Fruit fly (Drosophila melanogaster) whole organism, prepupa: ENCODE measurements around the gene CG31207.

Experiments used
- Blimp-1 ChIP-seq: fragments of 200-800 bp; sonication (Bioruptor generic); optimal IDR thresholded peaks from 3 replicates; lab custom pipeline; 2017; ENCODE audit warnings: missing biosample characterization, missing genetic modification characterization, mild to moderate bottlenecking, moderate library complexity, missing genetic modification reagents
- CG10631 ChIP-seq: fragments of 200-800 bp; sonication (Bioruptor generic); optimal IDR thresholded peaks from 2 replicates; lab custom pipeline; 2016; ENCODE audit warnings: missing biosample characterization, missing genetic modification characterization
- CG11294 ChIP-seq: fragments of 200-800 bp; sonication (Bioruptor generic); IDR thresholded peaks from 2 replicates; pipeline ENCODE4 v1.3.6; 2022; ENCODE audit warnings: missing biosample characterization, missing genetic modification characterization
- CG11902 ChIP-seq: fragments of 200-800 bp; sonication (Bioruptor generic); optimal IDR thresholded peaks from 3 replicates; lab custom pipeline; 2016; ENCODE audit warnings: missing biosample characterization, missing genetic modification characterization
- CG1621 ChIP-seq: fragments of 200-800 bp; sonication (Bioruptor generic); optimal IDR thresholded peaks from 3 replicates; lab custom pipeline; 2018; ENCODE audit warnings: missing biosample characterization, mild to moderate bottlenecking, missing genetic modification characterization
- CG16779 ChIP-seq: fragments of 200-800 bp; sonication (Bioruptor generic); optimal IDR thresholded peaks from 3 replicates; lab custom pipeline; 2017; ENCODE audit warnings: missing biosample characterization, mild to moderate bottlenecking, missing genetic modification characterization
- CG3032 ChIP-seq: fragments of 200-800 bp; optimal IDR thresholded peaks from 2 replicates; lab custom pipeline; 2019; ENCODE audit warnings: missing biosample characterization, mild to moderate bottlenecking, missing genetic modification characterization, moderate library complexity
- CG31627 ChIP-seq: fragments of 200-800 bp; sonication (Bioruptor generic); optimal IDR thresholded peaks from 3 replicates; lab custom pipeline; 2016; ENCODE audit warnings: missing biosample characterization, missing genetic modification characterization
- CG32006 ChIP-seq: fragments of 200-800 bp; sonication (Bioruptor generic); optimal IDR thresholded peaks from 3 replicates; lab custom pipeline; 2017; ENCODE audit warnings: missing biosample characterization, mild to moderate bottlenecking, missing genetic modification characterization
- CG34406 ChIP-seq: fragments of 200-800 bp; sonication (Bioruptor generic); optimal IDR thresholded peaks from 3 replicates; lab custom pipeline; 2016; ENCODE audit warnings: missing biosample characterization, missing genetic modification characterization
- CG3919 ChIP-seq: fragments of 200-800 bp; sonication (Bioruptor generic); optimal IDR thresholded peaks from 3 replicates; lab custom pipeline; 2016; ENCODE audit warnings: missing biosample characterization, missing genetic modification characterization
- CG4318 ChIP-seq: fragments of 200-800 bp; sonication (Bioruptor generic); optimal IDR thresholded peaks from 3 replicates; lab custom pipeline; 2017; ENCODE audit warnings: missing biosample characterization, mild to moderate bottlenecking, missing genetic modification characterization
- CG6163 ChIP-seq: fragments of 200-800 bp; sonication (Bioruptor generic); IDR thresholded peaks from 3 replicates; pipeline ENCODE4 v1.3.6; 2022; ENCODE audit warnings: missing biosample characterization, missing genetic modification characterization
- CG6792 ChIP-seq: fragments of 200-800 bp; sonication (Bioruptor generic); optimal IDR thresholded peaks from 3 replicates; lab custom pipeline; 2016; ENCODE audit warnings: missing biosample characterization, missing genetic modification characterization
- CG6808 ChIP-seq: fragments of 200-800 bp; sonication (Bioruptor generic); optimal IDR thresholded peaks from 3 replicates; lab custom pipeline; 2017; ENCODE audit warnings: missing biosample characterization, missing genetic modification characterization, mild to moderate bottlenecking, moderate library complexity, missing genetic modification reagents
- CG7368 ChIP-seq: fragments of 200-800 bp; sonication (Bioruptor generic); optimal IDR thresholded peaks from 3 replicates; lab custom pipeline; 2016; ENCODE audit warnings: missing biosample characterization, missing genetic modification characterization
- CG8119 ChIP-seq: fragments of 200-800 bp; sonication (Bioruptor generic); IDR thresholded peaks from 3 replicates; pipeline ENCODE4 v1.3.6; 2022; ENCODE audit warnings: missing biosample characterization, missing genetic modification characterization
- CG8319 ChIP-seq: fragments of 200-800 bp; sonication (Bioruptor generic); optimal IDR thresholded peaks from 3 replicates; lab custom pipeline; 2016; ENCODE audit warnings: missing biosample characterization, missing genetic modification characterization
- CG8632 ChIP-seq: fragments of 200-800 bp; sonication (Bioruptor generic); optimal IDR thresholded peaks from 3 replicates; lab custom pipeline; 2016; ENCODE audit warnings: missing biosample characterization, missing genetic modification characterization
- CG9139 ChIP-seq: fragments of 200-800 bp; sonication (Bioruptor generic); optimal IDR thresholded peaks from 3 replicates; lab custom pipeline; 2017; ENCODE audit warnings: missing biosample characterization, mild to moderate bottlenecking, missing genetic modification characterization
- Eip75B ChIP-seq: fragments of 200-800 bp; sonication (Bioruptor generic); optimal IDR thresholded peaks from 3 replicates; lab custom pipeline; 2016; ENCODE audit warnings: missing biosample characterization, missing genetic modification characterization
- Eip78C ChIP-seq: fragments of 200-800 bp; sonication (Bioruptor generic); peaks from one replicate; lab custom pipeline; 2016; ENCODE audit warnings: missing biosample characterization, missing genetic modification characterization
- Eip93F ChIP-seq: fragments of 200-800 bp; sonication (Bioruptor generic); optimal IDR thresholded peaks from 2 replicates; lab custom pipeline; 2016; ENCODE audit warnings: missing biosample characterization, mild to moderate bottlenecking, missing genetic modification characterization
- Ets21C ChIP-seq: fragments of 200-800 bp; sonication (Bioruptor generic); optimal IDR thresholded peaks from 3 replicates; lab custom pipeline; 2016; ENCODE audit warnings: missing biosample characterization, missing genetic modification characterization
- Ets96B ChIP-seq: fragments of 200-800 bp; optimal IDR thresholded peaks from 2 replicates; lab custom pipeline; 2019; ENCODE audit warnings: missing biosample characterization, mild to moderate bottlenecking, missing genetic modification characterization, moderate library complexity
- Gug ChIP-seq: fragments of 200-800 bp; sonication (Bioruptor generic); IDR thresholded peaks from 2 replicates; pipeline ENCODE4 v1.3.6; 2022; ENCODE audit warnings: missing biosample characterization, missing genetic modification characterization
- Hr38 ChIP-seq: sonication (Bioruptor generic); optimal IDR thresholded peaks from 2 replicates; lab custom pipeline; 2016; ENCODE audit warnings: missing biosample characterization, missing genetic modification characterization
- Hr39 ChIP-seq: fragments of 200-800 bp; sonication (Bioruptor generic); optimal IDR thresholded peaks from 2 replicates; lab custom pipeline; 2016; ENCODE audit warnings: missing biosample characterization, missing genetic modification characterization
- Met ChIP-seq: fragments of 200-800 bp; sonication (Bioruptor generic); optimal IDR thresholded peaks from 3 replicates; lab custom pipeline; 2016; ENCODE audit warnings: missing biosample characterization, missing genetic modification characterization
- Smox ChIP-seq: fragments of 200-800 bp; sonication (Bioruptor generic); optimal IDR thresholded peaks from 3 replicates; lab custom pipeline; 2016; ENCODE audit warnings: missing biosample characterization, missing genetic modification characterization
- Sox102F ChIP-seq: fragments of 200-800 bp; sonication (Bioruptor generic); optimal IDR thresholded peaks from 2 replicates; lab custom pipeline; 2016; ENCODE audit warnings: missing biosample characterization, mild to moderate bottlenecking, missing genetic modification characterization
- Sox14 ChIP-seq: fragments of 200-800 bp; sonication (Bioruptor generic); optimal IDR thresholded peaks from 3 replicates; lab custom pipeline; 2016; ENCODE audit warnings: missing biosample characterization, missing genetic modification characterization
- Sox15 ChIP-seq: fragments of 200-800 bp; sonication (Bioruptor generic); optimal IDR thresholded peaks from 3 replicates; lab custom pipeline; 2016; ENCODE audit warnings: missing biosample characterization, missing genetic modification characterization
- dac ChIP-seq: fragments of 200-800 bp; sonication (Bioruptor generic); optimal IDR thresholded peaks from 2 replicates; lab custom pipeline; 2017; ENCODE audit warnings: missing biosample characterization, mild to moderate bottlenecking, missing genetic modification characterization
- dsx ChIP-seq: fragments of 200-800 bp; optimal IDR thresholded peaks from 3 replicates; lab custom pipeline; 2019; ENCODE audit warnings: missing biosample characterization, mild to moderate bottlenecking, missing genetic modification characterization, moderate library complexity; ENCODE audit not compliant: poor library complexity, severe bottlenecking
- eg ChIP-seq: fragments of 200-800 bp; sonication (Bioruptor generic); IDR thresholded peaks from 3 replicates; pipeline ENCODE4 v1.3.6; 2022; ENCODE audit warnings: missing biosample characterization, missing genetic modification characterization
- esn ChIP-seq: fragments of 200-800 bp; sonication (Bioruptor generic); optimal IDR thresholded peaks from 2 replicates; lab custom pipeline; 2016; ENCODE audit warnings: missing biosample characterization, mild to moderate bottlenecking, missing genetic modification characterization, moderate library complexity
- fd59A ChIP-seq: fragments of 200-800 bp; sonication (Bioruptor generic); optimal IDR thresholded peaks from 2 replicates; lab custom pipeline; 2017; ENCODE audit warnings: missing biosample characterization, mild to moderate bottlenecking, missing genetic modification characterization, missing genetic modification reagents
- fd85E ChIP-seq: fragments of 200-800 bp; sonication (Bioruptor generic); optimal IDR thresholded peaks from 3 replicates; lab custom pipeline; 2016; ENCODE audit warnings: missing biosample characterization, missing genetic modification characterization
- fkh ChIP-seq: fragments of 200-800 bp; sonication (Bioruptor generic); optimal IDR thresholded peaks from 3 replicates; lab custom pipeline; 2017; ENCODE audit warnings: missing biosample characterization, mild to moderate bottlenecking, missing genetic modification characterization, moderate library complexity
- net ChIP-seq: fragments of 200-800 bp; sonication (Bioruptor generic); optimal IDR thresholded peaks from 3 replicates; lab custom pipeline; 2016; ENCODE audit warnings: missing biosample characterization, missing genetic modification characterization
- salr ChIP-seq, 2 experiments: fragments of 200-800 bp; sonication (Bioruptor generic); optimal IDR thresholded peaks; 3 replicates each; lab custom pipeline; 2016 to 2018; ENCODE audit warnings: missing biosample characterization in 2 of 2, missing genetic modification characterization in 2 of 2, mild to moderate bottlenecking in 1 of 2
- svp ChIP-seq: fragments of 200-800 bp; sonication (Bioruptor generic); peaks from one replicate; lab custom pipeline; 2016; ENCODE audit warnings: missing biosample characterization, missing genetic modification characterization
- topi ChIP-seq: fragments of 200-800 bp; sonication (Bioruptor generic); optimal IDR thresholded peaks from 3 replicates; lab custom pipeline; 2016; ENCODE audit warnings: missing biosample characterization, missing genetic modification characterization

The CG31207 gene

DNA sequence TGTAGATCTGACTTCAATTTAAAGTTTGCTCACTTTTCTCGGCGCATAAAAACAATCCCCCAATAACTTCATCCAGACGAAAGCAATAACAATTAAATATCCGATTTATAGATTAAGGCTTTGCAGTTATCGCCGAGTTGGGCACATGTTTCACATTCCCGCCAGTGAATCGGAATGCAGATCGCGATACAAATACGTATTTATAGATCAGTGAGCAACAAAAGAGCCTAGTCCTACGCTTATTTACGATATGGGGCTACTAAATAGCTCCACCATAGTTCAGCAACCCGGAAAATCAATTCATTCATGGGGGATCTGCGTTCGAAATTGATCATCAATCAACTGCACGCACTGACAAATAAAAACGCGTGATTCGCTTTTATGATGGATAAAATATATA, 45.2 kb upstream of the CG31207 start:
- TF ChIP-seq CG8319 (GFP tag; lab: Kevin White, UChicago), result no peak
- no peak for TF ChIP-seq Hr38 (GFP tag; lab: Kevin White, UChicago)
- no peak for TF ChIP-seq fkh
- TF ChIP-seq Sox102F (GFP tag; lab: Kevin White, UChicago), result no peak
- no peak for TF ChIP-seq Sox14 (GFP tag; lab: Kevin White, UChicago)
- TF ChIP-seq Eip78C (GFP tag; lab: Kevin White, UChicago), result no peak
- TF ChIP-seq CG6792, result no peak
- no peak for TF ChIP-seq Met (GFP tag; lab: Kevin White, UChicago)
- TF ChIP-seq CG34406 (GFP tag; lab: Kevin White, UChicago), result no peak
- TF ChIP-seq CG3032 (tag; lab: Kevin White, UChicago), result no peak
- no peak for TF ChIP-seq esn
- no peak for TF ChIP-seq CG8119
- no peak for TF ChIP-seq CG6808

DNA sequence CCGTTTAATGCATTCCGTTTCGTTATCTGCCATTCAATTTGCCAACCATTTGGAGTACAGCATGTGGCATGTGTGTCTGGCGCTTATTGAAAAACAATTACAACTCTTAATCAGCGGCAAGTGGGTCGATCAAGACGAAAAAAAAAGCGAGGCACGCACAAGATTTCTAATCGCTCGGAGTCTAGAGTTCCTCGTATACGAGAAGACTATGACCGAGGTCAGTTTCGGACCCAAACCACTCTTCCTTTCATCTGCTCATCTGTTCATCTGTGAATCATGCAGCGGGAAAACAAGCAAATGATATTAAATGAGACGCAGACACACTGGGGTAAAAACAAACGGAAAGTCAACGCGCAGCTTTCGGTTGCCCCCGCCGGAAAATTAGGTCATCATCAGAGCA, 44.7 kb upstream of the CG31207 start:
- no peak for TF ChIP-seq CG6792
- TF ChIP-seq svp, result peak; percentile 62

DNA sequence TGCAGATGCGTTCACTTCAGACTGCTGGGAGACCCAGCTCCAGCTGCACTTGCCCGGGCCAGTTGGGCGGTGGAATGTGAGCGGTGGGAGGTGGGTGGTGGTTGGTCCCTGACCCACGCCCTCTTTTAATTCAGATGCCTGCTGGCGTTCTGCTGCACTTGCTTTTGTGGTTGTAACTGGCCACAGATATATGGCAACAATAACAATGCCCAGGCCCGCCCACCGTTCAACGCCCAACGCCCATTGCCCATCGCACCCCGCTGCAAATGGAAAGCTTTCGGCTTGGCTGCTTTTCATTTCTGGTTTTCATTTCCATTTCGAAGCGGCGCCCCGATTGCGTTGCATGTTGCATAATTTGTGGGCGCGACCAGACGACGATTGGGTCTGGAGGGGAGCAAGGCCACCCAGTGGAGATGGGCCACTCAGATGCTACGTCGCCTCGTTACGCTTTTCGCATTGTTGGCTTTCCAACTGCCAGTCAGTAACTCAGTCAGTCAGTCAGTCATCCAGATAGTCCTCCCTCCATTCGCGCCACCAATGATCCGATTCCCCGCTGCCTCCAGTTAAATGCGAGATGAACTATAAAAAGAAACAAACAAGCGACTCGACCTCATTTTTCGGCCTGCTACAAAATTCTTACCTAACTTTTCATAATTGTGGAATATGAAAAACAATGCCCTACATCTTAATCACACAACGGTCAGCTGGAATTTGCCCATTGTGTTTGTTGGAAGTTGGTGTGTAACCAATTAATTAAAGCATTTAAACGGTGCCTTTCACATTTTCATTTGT, 43.6 kb upstream of the CG31207 start:
- TF ChIP-seq fkh (no peak), CG31627 (GFP tag; lab: Kevin White, UChicago) (no peak), CG6808 (no peak), dac (no peak), Sox102F (GFP tag; lab: Kevin White, UChicago) (no peak), CG6792 (no peak), CG9139 (GFP tag; lab: Kevin White, UChicago) (no peak), Ets21C (GFP tag; lab: Kevin White, UChicago) (no peak), dsx (GFP tag; lab: Kevin White, UChicago) (no peak), Sox15 (GFP tag; lab: Kevin White, UChicago) (no peak), svp (peak; percentile 63), CG3032 (tag; lab: Kevin White, UChicago) (no peak), Eip78C (GFP tag; lab: Kevin White, UChicago) (peak; percentile 23), fd59A (GFP tag; lab: Kevin White, UChicago) (no peak), Blimp-1 (GFP tag; lab: Kevin White, UChicago) (no peak), CG8632 (GFP tag; lab: Kevin White, UChicago) (no peak), CG8319 (GFP tag; lab: Kevin White, UChicago) (no peak), Met (GFP tag; lab: Kevin White, UChicago) (no peak)

DNA sequence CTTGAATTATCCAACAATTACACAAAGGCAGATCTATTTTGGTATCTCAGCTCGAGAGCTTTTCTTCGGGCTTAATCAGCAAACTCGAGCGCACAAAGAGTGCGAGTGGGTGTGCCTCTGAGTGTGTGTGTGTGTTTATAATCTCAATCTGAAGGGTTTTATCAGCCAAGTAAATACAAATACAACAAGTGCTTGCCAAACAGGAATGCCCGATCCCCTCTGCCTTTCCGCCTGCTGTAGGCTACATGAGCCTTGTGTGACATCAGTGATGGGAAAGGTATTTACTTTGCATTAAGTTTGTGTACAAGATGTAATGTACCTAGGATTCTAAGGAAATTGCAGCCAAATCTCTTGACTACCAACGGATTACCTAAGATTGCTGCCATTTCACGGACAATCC, 42.6 kb upstream of the CG31207 start:
- TF ChIP-seq CG11902 (GFP tag; lab: Kevin White, UChicago) (no peak), CG1621 (tag; lab: Kevin White, UChicago) (no peak), Ets96B (tag; lab: Kevin White, UChicago) (no peak), CG7368 (GFP tag; lab: Kevin White, UChicago) (peak; percentile 58), CG6808 (peak; percentile 23), salr (GFP tag; optimal IDR thresholded peaks at IDR 0.05; lab: Kevin White, UChicago) (peak in 1 of 2 experiments; percentile 30), CG6792 (peak; percentile 43), CG9139 (GFP tag; lab: Kevin White, UChicago) (no peak), Ets21C (GFP tag; lab: Kevin White, UChicago) (no peak), CG16779 (tag; lab: Kevin White, UChicago) (no peak), Hr39 (GFP tag; lab: Kevin White, UChicago) (no peak), CG8119 (no peak), fd85E (GFP tag; lab: Kevin White, UChicago) (no peak), topi (GFP tag; lab: Kevin White, UChicago) (peak; percentile 51), CG4318 (GFP tag; lab: Kevin White, UChicago) (no peak), CG11294 (GFP tag; lab: Robert Waterston, UW) (no peak), CG3919 (GFP tag; lab: Kevin White, UChicago) (no peak), Eip93F (GFP tag; lab: Kevin White, UChicago) (no peak), CG8632 (GFP tag; lab: Kevin White, UChicago) (no peak), eg (GFP tag; lab: Robert Waterston, UW) (peak; percentile 41; the same call in 2 of the 3 replicates), CG10631 (GFP tag; lab: Kevin White, UChicago) (no peak), net (GFP tag; lab: Kevin White, UChicago) (no peak), CG6163 (GFP tag; lab: Robert Waterston, UW) (peak; percentile 72), Gug (GFP tag; lab: Robert Waterston, UW) (no peak), Eip75B (GFP tag; lab: Kevin White, UChicago) (peak; percentile 13), esn (peak; percentile 48), CG32006 (no peak), Blimp-1 (GFP tag; lab: Kevin White, UChicago) (peak; percentile 24), Smox (GFP tag; lab: Kevin White, UChicago) (no peak), CG34406 (GFP tag; lab: Kevin White, UChicago) (peak; percentile 42)
